Worm (Caenorhabditis elegans): ENCODE measurements around the gene clec-119.

- TF ChIP-seq ref-1 (GFP tag; conservative IDR thresholded peaks at IDR 0.05) (no peak), med-1 (GFP tag; optimal IDR thresholded peaks at IDR 0.05; ENCODE audit: insufficient read depth) (no peak), T22C8.4 (GFP tag; IDR thresholded peaks at IDR 0.05) (no peak), tab-1 (GFP tag; IDR thresholded peaks at IDR 0.05) (0 out of 2 replicates have a peak, but pooled peaks have one; percentile 44)
Measured at ce11 chrII:1237845-1238244, 17.9 kb upstream of the clec-119 start.
